Fruit fly (Drosophila melanogaster) whole organism, prepupa: ENCODE measurements around the gene hyx.
A peak's percentile ranks its signal among the peaks of the same experiment; 100 is the strongest.

Experiments used
- Blimp-1 ChIP-seq: fragments of 200-800 bp; sonication (Bioruptor generic); optimal IDR thresholded peaks from 3 replicates; lab custom pipeline; 2017; ENCODE audit warnings: missing biosample characterization, missing genetic modification characterization, mild to moderate bottlenecking, moderate library complexity, missing genetic modification reagents
- CG10631 ChIP-seq: fragments of 200-800 bp; sonication (Bioruptor generic); optimal IDR thresholded peaks from 2 replicates; lab custom pipeline; 2016; ENCODE audit warnings: missing biosample characterization, missing genetic modification characterization
- CG11294 ChIP-seq: fragments of 200-800 bp; sonication (Bioruptor generic); IDR thresholded peaks from 2 replicates; pipeline ENCODE4 v1.3.6; 2022; ENCODE audit warnings: missing biosample characterization, missing genetic modification characterization
- CG11902 ChIP-seq: fragments of 200-800 bp; sonication (Bioruptor generic); optimal IDR thresholded peaks from 3 replicates; lab custom pipeline; 2016; ENCODE audit warnings: missing biosample characterization, missing genetic modification characterization
- CG15336 ChIP-seq: fragments of 200-800 bp; sonication (Bioruptor generic); IDR thresholded peaks from 2 replicates; pipeline ENCODE4 v1.3.6; 2022; ENCODE audit warnings: missing biosample characterization, missing genetic modification characterization
- CG1621 ChIP-seq: fragments of 200-800 bp; sonication (Bioruptor generic); optimal IDR thresholded peaks from 3 replicates; lab custom pipeline; 2018; ENCODE audit warnings: missing biosample characterization, mild to moderate bottlenecking, missing genetic modification characterization
- CG16779 ChIP-seq: fragments of 200-800 bp; sonication (Bioruptor generic); optimal IDR thresholded peaks from 3 replicates; lab custom pipeline; 2017; ENCODE audit warnings: missing biosample characterization, mild to moderate bottlenecking, missing genetic modification characterization
- CG3032 ChIP-seq: fragments of 200-800 bp; optimal IDR thresholded peaks from 2 replicates; lab custom pipeline; 2019; ENCODE audit warnings: missing biosample characterization, mild to moderate bottlenecking, missing genetic modification characterization, moderate library complexity
- CG32006 ChIP-seq: fragments of 200-800 bp; sonication (Bioruptor generic); optimal IDR thresholded peaks from 3 replicates; lab custom pipeline; 2017; ENCODE audit warnings: missing biosample characterization, mild to moderate bottlenecking, missing genetic modification characterization
- CG34406 ChIP-seq: fragments of 200-800 bp; sonication (Bioruptor generic); optimal IDR thresholded peaks from 3 replicates; lab custom pipeline; 2016; ENCODE audit warnings: missing biosample characterization, missing genetic modification characterization
- CG3919 ChIP-seq: fragments of 200-800 bp; sonication (Bioruptor generic); optimal IDR thresholded peaks from 3 replicates; lab custom pipeline; 2016; ENCODE audit warnings: missing biosample characterization, missing genetic modification characterization
- CG6276 ChIP-seq: fragments of 200-800 bp; sonication (Bioruptor generic); optimal IDR thresholded peaks from 2 replicates; lab custom pipeline; 2017; ENCODE audit warnings: missing biosample characterization, mild to moderate bottlenecking, missing genetic modification characterization
- CG6792 ChIP-seq: fragments of 200-800 bp; sonication (Bioruptor generic); optimal IDR thresholded peaks from 3 replicates; lab custom pipeline; 2016; ENCODE audit warnings: missing biosample characterization, missing genetic modification characterization
- CG6808 ChIP-seq: fragments of 200-800 bp; sonication (Bioruptor generic); optimal IDR thresholded peaks from 3 replicates; lab custom pipeline; 2017; ENCODE audit warnings: missing biosample characterization, missing genetic modification characterization, mild to moderate bottlenecking, moderate library complexity, missing genetic modification reagents
- CG6854 ChIP-seq: fragments of 200-800 bp; sonication (Bioruptor generic); optimal IDR thresholded peaks from 2 replicates; lab custom pipeline; 2017; ENCODE audit warnings: missing biosample characterization, mild to moderate bottlenecking, missing genetic modification characterization
- CG7368 ChIP-seq: fragments of 200-800 bp; sonication (Bioruptor generic); optimal IDR thresholded peaks from 3 replicates; lab custom pipeline; 2016; ENCODE audit warnings: missing biosample characterization, missing genetic modification characterization
- CG8319 ChIP-seq: fragments of 200-800 bp; sonication (Bioruptor generic); optimal IDR thresholded peaks from 3 replicates; lab custom pipeline; 2016; ENCODE audit warnings: missing biosample characterization, missing genetic modification characterization
- CG8632 ChIP-seq: fragments of 200-800 bp; sonication (Bioruptor generic); optimal IDR thresholded peaks from 3 replicates; lab custom pipeline; 2016; ENCODE audit warnings: missing biosample characterization, missing genetic modification characterization
- CG9139 ChIP-seq: fragments of 200-800 bp; sonication (Bioruptor generic); optimal IDR thresholded peaks from 3 replicates; lab custom pipeline; 2017; ENCODE audit warnings: missing biosample characterization, mild to moderate bottlenecking, missing genetic modification characterization
- Eip75B ChIP-seq: fragments of 200-800 bp; sonication (Bioruptor generic); optimal IDR thresholded peaks from 3 replicates; lab custom pipeline; 2016; ENCODE audit warnings: missing biosample characterization, missing genetic modification characterization
- Eip78C ChIP-seq: fragments of 200-800 bp; sonication (Bioruptor generic); peaks from one replicate; lab custom pipeline; 2016; ENCODE audit warnings: missing biosample characterization, missing genetic modification characterization
- Eip93F ChIP-seq: fragments of 200-800 bp; sonication (Bioruptor generic); optimal IDR thresholded peaks from 2 replicates; lab custom pipeline; 2016; ENCODE audit warnings: missing biosample characterization, mild to moderate bottlenecking, missing genetic modification characterization
- Ets21C ChIP-seq: fragments of 200-800 bp; sonication (Bioruptor generic); optimal IDR thresholded peaks from 3 replicates; lab custom pipeline; 2016; ENCODE audit warnings: missing biosample characterization, missing genetic modification characterization
- Ets96B ChIP-seq: fragments of 200-800 bp; optimal IDR thresholded peaks from 2 replicates; lab custom pipeline; 2019; ENCODE audit warnings: missing biosample characterization, mild to moderate bottlenecking, missing genetic modification characterization, moderate library complexity
- Hr38 ChIP-seq: sonication (Bioruptor generic); optimal IDR thresholded peaks from 2 replicates; lab custom pipeline; 2016; ENCODE audit warnings: missing biosample characterization, missing genetic modification characterization
- Hr4 ChIP-seq: fragments of 200-800 bp; sonication (Bioruptor generic); optimal IDR thresholded peaks from 3 replicates; lab custom pipeline; 2016; ENCODE audit warnings: missing biosample characterization, missing genetic modification characterization
- Lpt ChIP-seq: fragments of 200-800 bp; sonication (Bioruptor generic); optimal IDR thresholded peaks from 3 replicates; lab custom pipeline; 2016; ENCODE audit warnings: missing biosample characterization, missing genetic modification characterization
- OdsH ChIP-seq: fragments of 200-800 bp; sonication (Bioruptor generic); optimal IDR thresholded peaks from 3 replicates; lab custom pipeline; 2016; ENCODE audit warnings: missing biosample characterization, missing genetic modification characterization
- Smox ChIP-seq: fragments of 200-800 bp; sonication (Bioruptor generic); optimal IDR thresholded peaks from 3 replicates; lab custom pipeline; 2016; ENCODE audit warnings: missing biosample characterization, missing genetic modification characterization
- Sox102F ChIP-seq: fragments of 200-800 bp; sonication (Bioruptor generic); optimal IDR thresholded peaks from 2 replicates; lab custom pipeline; 2016; ENCODE audit warnings: missing biosample characterization, mild to moderate bottlenecking, missing genetic modification characterization
- Sox14 ChIP-seq: fragments of 200-800 bp; sonication (Bioruptor generic); optimal IDR thresholded peaks from 3 replicates; lab custom pipeline; 2016; ENCODE audit warnings: missing biosample characterization, missing genetic modification characterization
- Sox15 ChIP-seq: fragments of 200-800 bp; sonication (Bioruptor generic); optimal IDR thresholded peaks from 3 replicates; lab custom pipeline; 2016; ENCODE audit warnings: missing biosample characterization, missing genetic modification characterization
- acj6 ChIP-seq: fragments of 200-800 bp; sonication (Bioruptor generic); optimal IDR thresholded peaks from 3 replicates; lab custom pipeline; 2016; ENCODE audit warnings: missing biosample characterization, missing genetic modification characterization
- dac ChIP-seq: fragments of 200-800 bp; sonication (Bioruptor generic); optimal IDR thresholded peaks from 2 replicates; lab custom pipeline; 2017; ENCODE audit warnings: missing biosample characterization, mild to moderate bottlenecking, missing genetic modification characterization
- dsx ChIP-seq: fragments of 200-800 bp; optimal IDR thresholded peaks from 3 replicates; lab custom pipeline; 2019; ENCODE audit warnings: missing biosample characterization, mild to moderate bottlenecking, missing genetic modification characterization, moderate library complexity; ENCODE audit not compliant: poor library complexity, severe bottlenecking
- eg ChIP-seq: fragments of 200-800 bp; sonication (Bioruptor generic); IDR thresholded peaks from 3 replicates; pipeline ENCODE4 v1.3.6; 2022; ENCODE audit warnings: missing biosample characterization, missing genetic modification characterization
- esn ChIP-seq: fragments of 200-800 bp; sonication (Bioruptor generic); optimal IDR thresholded peaks from 2 replicates; lab custom pipeline; 2016; ENCODE audit warnings: missing biosample characterization, mild to moderate bottlenecking, missing genetic modification characterization, moderate library complexity
- fd59A ChIP-seq: fragments of 200-800 bp; sonication (Bioruptor generic); optimal IDR thresholded peaks from 2 replicates; lab custom pipeline; 2017; ENCODE audit warnings: missing biosample characterization, mild to moderate bottlenecking, missing genetic modification characterization, missing genetic modification reagents
- fd85E ChIP-seq: fragments of 200-800 bp; sonication (Bioruptor generic); optimal IDR thresholded peaks from 3 replicates; lab custom pipeline; 2016; ENCODE audit warnings: missing biosample characterization, missing genetic modification characterization
- fkh ChIP-seq: fragments of 200-800 bp; sonication (Bioruptor generic); optimal IDR thresholded peaks from 3 replicates; lab custom pipeline; 2017; ENCODE audit warnings: missing biosample characterization, mild to moderate bottlenecking, missing genetic modification characterization, moderate library complexity
- lz ChIP-seq: fragments of 200-800 bp; sonication (Bioruptor generic); optimal IDR thresholded peaks from 3 replicates; lab custom pipeline; 2016; ENCODE audit warnings: missing biosample characterization, missing genetic modification characterization
- net ChIP-seq: fragments of 200-800 bp; sonication (Bioruptor generic); optimal IDR thresholded peaks from 3 replicates; lab custom pipeline; 2016; ENCODE audit warnings: missing biosample characterization, missing genetic modification characterization
- pdm3 ChIP-seq: fragments of 200-800 bp; sonication (Bioruptor generic); optimal IDR thresholded peaks from 3 replicates; lab custom pipeline; 2016; ENCODE audit warnings: missing biosample characterization, missing genetic modification characterization
- ss ChIP-seq, 2 experiments: fragments of 200-800 bp; sonication (Bioruptor generic); optimal IDR thresholded peaks; 2 replicates in 1 of 2; 3 replicates in 1 of 2; lab custom pipeline; 2017 to 2018; ENCODE audit warnings: mild to moderate bottlenecking in 2 of 2, missing biosample characterization in 2 of 2, missing genetic modification characterization in 2 of 2, moderate library complexity in 1 of 2
- svp ChIP-seq: fragments of 200-800 bp; sonication (Bioruptor generic); peaks from one replicate; lab custom pipeline; 2016; ENCODE audit warnings: missing biosample characterization, missing genetic modification characterization
- vri ChIP-seq: fragments of 200-800 bp; sonication (Bioruptor generic); optimal IDR thresholded peaks from 3 replicates; lab custom pipeline; 2016; ENCODE audit warnings: missing biosample characterization, mild to moderate bottlenecking, missing genetic modification characterization

The hyx gene

DNA sequence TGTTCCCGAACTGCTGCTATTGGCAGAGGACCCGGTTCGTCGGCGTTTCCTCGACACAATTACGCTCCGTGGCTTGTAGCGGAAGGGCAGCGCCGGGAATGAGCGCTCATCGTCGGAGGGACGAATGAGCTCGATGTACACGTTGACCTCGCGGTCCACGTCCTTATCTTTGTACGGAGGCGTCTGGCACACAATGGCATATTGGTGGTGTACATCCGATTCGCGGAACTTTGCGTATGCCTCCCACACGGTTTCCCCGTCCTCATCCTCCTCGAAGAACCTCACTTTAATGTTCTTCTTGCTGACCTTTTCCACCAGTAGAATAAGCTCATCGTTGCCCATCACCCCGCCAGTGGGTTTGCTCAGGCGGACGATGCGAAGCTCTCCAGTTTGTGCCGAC, 7.2 kb downstream of the hyx start:
- no peak for TF ChIP-seq Hr38 (GFP tag; lab: Kevin White, UChicago)
- peak; percentile 91 for TF ChIP-seq svp (GFP tag; lab: Kevin White, UChicago)
- TF ChIP-seq, all 60 proteins: peak for 1

DNA sequence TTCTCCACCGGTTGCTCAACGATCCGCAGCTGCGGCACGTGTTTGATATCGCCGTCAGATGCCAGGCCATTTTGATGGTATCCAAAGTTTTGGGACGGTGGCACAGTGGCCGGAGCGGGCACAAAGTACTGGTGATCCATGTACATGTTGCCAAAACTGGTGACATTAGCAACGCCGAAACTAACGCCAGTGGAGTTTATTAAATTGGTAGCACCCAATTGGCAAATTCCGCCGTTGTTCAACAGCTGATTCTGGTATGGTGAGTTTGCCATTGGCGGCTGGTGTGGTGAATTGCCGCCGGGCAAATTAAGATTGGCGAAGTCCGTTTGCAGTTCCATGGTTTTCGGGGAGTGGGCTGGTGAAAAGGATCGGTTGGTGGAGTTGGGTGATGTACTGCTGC, 8.4 kb downstream of the hyx start:
- TF ChIP-seq lz (GFP tag; lab: Kevin White, UChicago) (no peak), eg (GFP tag; lab: Robert Waterston, UW) (no peak), Eip78C (GFP tag; lab: Kevin White, UChicago) (peak; percentile 72)

DNA sequence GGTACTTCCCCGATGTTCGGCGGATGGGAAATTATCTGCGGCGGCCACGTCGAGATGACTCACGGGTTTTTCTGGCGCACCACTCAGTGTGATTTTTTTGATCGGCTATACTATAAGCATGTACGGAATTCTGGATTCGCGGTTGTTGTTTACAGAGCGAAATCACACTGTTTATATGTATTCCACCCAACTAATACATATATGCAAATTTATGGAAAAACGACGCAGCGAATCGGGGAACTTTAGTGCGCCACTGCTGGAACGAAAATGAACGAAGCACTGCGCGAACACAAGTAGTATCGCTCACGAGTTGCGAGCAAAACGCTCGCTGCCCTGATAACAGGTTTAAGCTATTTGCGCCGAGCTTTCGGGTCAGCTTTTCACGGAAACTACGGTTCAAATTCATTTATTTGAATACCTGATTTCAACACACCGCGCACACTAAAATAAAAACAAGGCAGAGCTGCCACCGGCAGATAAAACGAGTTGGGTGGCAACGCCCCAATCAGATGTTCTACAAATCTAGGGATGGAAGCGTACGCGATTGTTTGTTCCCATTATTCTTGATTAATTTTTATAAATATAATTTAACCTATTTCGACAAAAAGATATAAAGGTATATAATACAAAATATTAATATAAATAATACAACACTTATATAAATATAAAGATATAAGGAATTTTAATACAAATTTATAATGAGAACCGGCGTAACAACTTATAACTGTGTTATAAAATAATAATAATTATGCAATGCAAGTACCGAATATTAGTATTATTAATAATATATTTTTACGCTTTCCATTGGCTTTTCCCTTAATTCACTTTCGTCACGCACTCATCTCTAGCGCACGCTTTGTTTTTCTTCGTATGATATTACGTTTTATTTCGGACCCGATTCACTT, 9.3 kb downstream of the hyx start, which contains the start of gene Rel:
Rel (minus strand) TSS at position 417 of the 905 bp plus-strand sequence.
- TF ChIP-seq svp (GFP tag; lab: Kevin White, UChicago): peak; percentile 90
- TF ChIP-seq CG34406: peak; percentile 72
- peak; percentile 21 for TF ChIP-seq pdm3
- no peak for TF ChIP-seq CG8319 (GFP tag; lab: Kevin White, UChicago)
- peak; percentile 75 for TF ChIP-seq fkh (GFP tag; lab: Kevin White, UChicago)
- TF ChIP-seq ss (GFP tag; optimal IDR thresholded peaks at IDR 0.05; lab: Kevin White, UChicago): peak; percentile 17 to 21
- TF ChIP-seq CG6854 (GFP tag; lab: Kevin White, UChicago): peak; percentile 90
- TF ChIP-seq CG10631: peak; percentile 71
- peak; percentile 15 for TF ChIP-seq Smox (GFP tag; lab: Kevin White, UChicago)
- TF ChIP-seq vri (GFP tag; lab: Kevin White, UChicago): peak; percentile 85
- TF ChIP-seq CG1621 (tag; lab: Kevin White, UChicago): peak; percentile 67
- peak; percentile 13 for TF ChIP-seq fd59A (GFP tag; lab: Kevin White, UChicago)
- peak; percentile 28 for TF ChIP-seq CG6792 (GFP tag; lab: Kevin White, UChicago)
- no peak for TF ChIP-seq dac (GFP tag; lab: Kevin White, UChicago)
- no peak for TF ChIP-seq net (GFP tag; lab: Kevin White, UChicago)
- peak; percentile 7 for TF ChIP-seq CG9139 (GFP tag; lab: Kevin White, UChicago)
- TF ChIP-seq acj6: peak; percentile 57
- TF ChIP-seq CG32006 (GFP tag; lab: Kevin White, UChicago): peak; percentile 72
- TF ChIP-seq Lpt (GFP tag; lab: Kevin White, UChicago): no peak
- no peak for TF ChIP-seq CG7368 (GFP tag; lab: Kevin White, UChicago)
- TF ChIP-seq CG6808 (GFP tag; lab: Kevin White, UChicago): peak; percentile 18
- peak; percentile 40 for TF ChIP-seq Hr4 (GFP tag; lab: Kevin White, UChicago)
- peak; percentile 20 for TF ChIP-seq Sox102F (GFP tag; lab: Kevin White, UChicago)
- no peak for TF ChIP-seq CG11294 (GFP tag; lab: Robert Waterston, UW)
- TF ChIP-seq Blimp-1: peak; percentile 72
- TF ChIP-seq CG8632 (GFP tag; lab: Kevin White, UChicago): peak; percentile 62
- no peak for TF ChIP-seq CG15336 (GFP tag; lab: Robert Waterston, UW)
- peak; percentile 62 for TF ChIP-seq OdsH (GFP tag; lab: Kevin White, UChicago)
- peak; percentile 70 for TF ChIP-seq Ets96B (tag; lab: Kevin White, UChicago)
- no peak for TF ChIP-seq fd85E (GFP tag; lab: Kevin White, UChicago)
- peak; percentile 6 for TF ChIP-seq Eip75B (GFP tag; lab: Kevin White, UChicago)
- TF ChIP-seq dsx (GFP tag; lab: Kevin White, UChicago): peak; percentile 68
- peak; percentile 16 for TF ChIP-seq lz (GFP tag; lab: Kevin White, UChicago)
- TF ChIP-seq Sox15 (GFP tag; lab: Kevin White, UChicago): no peak
- no peak for TF ChIP-seq CG11902 (GFP tag; lab: Kevin White, UChicago)
- TF ChIP-seq CG16779 (tag; lab: Kevin White, UChicago): peak; percentile 67
- TF ChIP-seq Eip93F (GFP tag; lab: Kevin White, UChicago): peak; percentile 38
- peak; percentile 53 for TF ChIP-seq CG3919 (GFP tag; lab: Kevin White, UChicago)
- peak; percentile 56 for TF ChIP-seq esn
- TF ChIP-seq Ets21C (GFP tag; lab: Kevin White, UChicago): no peak
- no peak for TF ChIP-seq CG6276 (GFP tag; lab: Kevin White, UChicago)
- TF ChIP-seq Sox14: peak; percentile 13
- no peak for TF ChIP-seq Hr38 (GFP tag; lab: Kevin White, UChicago)
- TF ChIP-seq CG3032: peak; percentile 81
